Worm (Caenorhabditis elegans) whole organism, dauer: ENCODE data around the gene mec-15.

ENCODE experiments used
- unc-62 ChIP-seq: sonication (generic microtip); optimal IDR thresholded peaks from 2 replicates; lab custom pipeline; 2017; ENCODE audit warnings: missing biosample characterization, missing genetic modification reagents, missing genetic modification characterization

Gene mec-15

DNA sequence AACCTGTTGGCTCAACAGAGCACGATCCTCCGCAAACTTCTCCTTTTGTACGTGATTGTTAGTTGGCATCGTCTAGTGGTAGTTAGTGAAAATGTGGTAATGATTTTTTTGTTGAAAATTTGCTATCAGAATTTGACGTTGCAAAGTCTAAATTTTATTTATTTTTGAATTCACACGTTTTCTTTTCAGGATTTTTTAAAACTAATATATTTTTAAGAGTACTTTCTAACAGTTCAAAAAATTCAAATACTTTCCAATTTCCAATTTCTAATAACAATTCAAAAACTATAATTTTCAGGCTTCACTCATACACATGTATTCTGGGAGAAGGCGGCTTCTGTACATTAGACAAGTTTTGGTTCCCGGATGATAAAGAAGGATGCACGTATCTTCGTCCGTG is 5.1 kb downstream of the mec-15 start, which contains the start of gene ubxn-5:
ubxn-5 (minus strand) TSS at position 101 of the 400 bp plus-strand sequence.
- TF ChIP-seq unc-62 (GFP tag; lab: Kevin White, UChicago), result no peak

- no peak for TF ChIP-seq unc-62 (GFP tag; lab: Kevin White, UChicago)
Measured at ce11 chrII:10231874-10232273, 7.6 kb downstream of the mec-15 start.

ce11 chrII:10230972-10231371 is 8.5 kb downstream of the mec-15 start, which contains the start of gene T01E8.8:
TSS of gene T01E8.8 (plus strand) at chrII:10231272.
- no peak for TF ChIP-seq unc-62 (GFP tag; lab: Kevin White, UChicago)

DNA sequence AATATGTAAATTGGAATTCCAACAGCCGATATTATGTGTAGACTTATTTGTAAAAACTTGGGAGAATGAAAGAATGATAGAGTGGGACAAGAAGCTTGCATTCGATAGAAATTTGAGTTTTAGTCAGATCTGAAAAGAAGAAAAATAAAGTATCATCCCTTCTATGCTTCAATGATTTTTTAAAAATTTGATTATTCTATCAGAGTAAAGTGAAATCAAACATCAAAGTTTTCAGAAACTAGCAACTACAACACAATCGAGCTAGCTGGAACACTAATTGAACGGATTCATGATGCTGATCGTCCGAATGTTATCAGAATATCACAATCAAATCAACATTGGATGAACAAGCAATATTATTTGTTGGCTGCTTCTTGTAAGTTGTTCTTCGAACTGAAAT is 12.5 kb downstream of the mec-15 start, which contains the start of gene srh-135:
srh-135 (minus strand) TSS at position 101 of the 400 bp plus-strand sequence.
- TF ChIP-seq unc-62 (GFP tag; lab: Kevin White, UChicago), result no peak

- TF ChIP-seq unc-62 (GFP tag; lab: Kevin White, UChicago), result no peak
Measured at ce11 chrII:10222577-10222976, 16.9 kb downstream of the mec-15 start, which contains the start of gene plc-3. TSS of gene plc-3 (plus strand) at chrII:10222877.

DNA sequence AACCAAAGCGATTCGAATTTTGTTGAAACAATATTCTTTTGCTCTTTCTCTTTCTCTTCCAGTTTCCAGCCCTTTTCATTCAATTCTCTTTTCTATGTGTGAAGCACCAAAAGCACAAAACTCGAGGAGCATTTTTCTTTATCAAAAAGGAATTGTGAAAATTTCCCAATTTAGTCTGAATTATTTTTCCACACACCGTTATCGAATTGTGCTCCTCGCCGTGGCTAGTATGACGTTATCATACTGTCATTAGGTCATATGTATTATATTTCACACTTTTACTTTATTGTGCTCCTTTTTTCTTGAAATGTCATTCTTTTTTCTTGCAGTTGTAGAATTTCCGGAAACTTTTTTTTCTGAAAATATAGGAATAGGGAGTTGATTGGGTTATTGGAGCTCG is 17.9 kb downstream of the mec-15 start:
- TF ChIP-seq unc-62 (GFP tag; lab: Kevin White, UChicago), result no peak

ce11 chrII:10220631-10221030 is 18.9 kb downstream of the mec-15 start:
- TF ChIP-seq unc-62 (GFP tag; lab: Kevin White, UChicago), result no peak

ce11 chrII:10218171-10218570 is 21.3 kb downstream of the mec-15 start, which contains the start of gene ref-1:
TSS of gene ref-1 (plus strand) at chrII:10218471.
- TF ChIP-seq unc-62 (GFP tag; lab: Kevin White, UChicago), result no peak

DNA sequence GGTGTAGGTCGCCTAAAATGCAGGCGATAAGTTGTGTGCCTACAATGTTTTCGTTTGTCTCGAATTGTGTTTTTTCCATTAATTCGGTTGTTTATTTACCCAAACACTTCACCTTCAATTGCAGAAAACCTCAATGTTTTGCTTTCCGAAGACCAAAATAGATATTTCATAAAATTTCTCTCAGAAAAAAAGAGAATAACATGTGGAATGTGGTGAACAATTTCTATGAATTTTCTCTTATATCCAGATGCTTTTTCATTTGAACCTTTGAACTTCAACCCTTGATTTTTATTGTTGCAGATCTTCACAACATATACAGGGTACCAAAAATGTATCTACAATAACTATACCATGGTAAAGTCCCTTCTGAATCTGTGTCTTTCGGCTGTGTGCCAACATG is 33.1 kb downstream of the mec-15 start, which contains the start of gene T01E8.1:
T01E8.1 (plus strand) TSS at position 301 of the 400 bp plus-strand sequence.
- no peak for TF ChIP-seq unc-62 (GFP tag; lab: Kevin White, UChicago)

- TF ChIP-seq unc-62 (GFP tag; lab: Kevin White, UChicago), result no peak
Measured at ce11 chrII:10204428-10205049, 35.0 kb downstream of the mec-15 start.

ce11 chrII:10203765-10204164 is 35.7 kb downstream of the mec-15 start:
- no peak for TF ChIP-seq unc-62 (GFP tag; lab: Kevin White, UChicago)

ce11 chrII:10203067-10203466 is 36.4 kb downstream of the mec-15 start:
- no peak for TF ChIP-seq unc-62 (GFP tag; lab: Kevin White, UChicago)

DNA sequence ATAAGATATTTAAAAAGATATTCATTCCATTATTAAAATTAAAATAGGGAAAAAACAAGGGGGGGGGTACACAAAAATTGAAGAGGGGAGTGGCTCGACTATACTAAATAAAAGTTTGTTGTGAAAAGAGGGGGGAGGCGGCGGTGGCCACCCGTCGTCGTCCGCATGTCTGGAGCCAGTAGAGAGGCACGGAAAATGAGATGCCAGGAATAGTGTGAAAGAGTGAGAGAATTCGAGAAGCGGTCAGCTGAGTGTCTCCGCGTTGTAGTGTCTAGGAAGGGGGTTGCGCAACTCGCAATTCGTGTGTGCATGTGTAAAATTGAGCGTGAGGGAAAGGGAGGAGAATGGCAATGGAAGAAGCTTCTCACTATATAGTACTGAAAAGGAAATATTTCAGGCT is 37.2 kb downstream of the mec-15 start:
- TF ChIP-seq unc-62 (GFP tag; lab: Kevin White, UChicago), result no peak

- TF ChIP-seq unc-62 (GFP tag; lab: Kevin White, UChicago), result no peak
Measured at ce11 chrII:10200759-10201158, 38.7 kb downstream of the mec-15 start, which contains the start of gene arv-1. TSS of gene arv-1 (minus strand) at chrII:10200823.

ce11 chrII:10199906-10200305 is 39.6 kb downstream of the mec-15 start, which contains the start of gene R05H5.4:
TSS of gene R05H5.4 (minus strand) at chrII:10200006.
- no peak for TF ChIP-seq unc-62 (GFP tag; lab: Kevin White, UChicago)

DNA sequence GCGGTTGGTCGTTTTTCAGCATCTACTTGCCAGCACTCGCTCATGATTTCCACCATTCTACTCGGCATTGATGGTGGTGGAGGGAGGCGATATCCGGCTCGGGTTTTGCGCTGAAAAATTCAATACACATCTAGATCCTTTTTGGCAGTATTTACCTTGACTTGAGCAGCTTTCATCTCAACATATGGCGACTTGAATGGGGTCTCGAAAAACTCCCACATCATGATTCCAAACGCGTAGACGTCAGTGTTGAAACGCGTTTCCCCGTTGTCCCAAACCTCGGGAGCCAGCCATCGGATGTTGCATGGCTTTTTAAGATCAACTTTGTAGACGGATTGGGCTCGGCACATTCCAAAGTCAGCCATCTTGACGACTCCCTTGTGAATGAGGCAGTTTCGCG is 41.0 kb downstream of the mec-15 start:
- no peak for TF ChIP-seq unc-62 (GFP tag; lab: Kevin White, UChicago)

DNA sequence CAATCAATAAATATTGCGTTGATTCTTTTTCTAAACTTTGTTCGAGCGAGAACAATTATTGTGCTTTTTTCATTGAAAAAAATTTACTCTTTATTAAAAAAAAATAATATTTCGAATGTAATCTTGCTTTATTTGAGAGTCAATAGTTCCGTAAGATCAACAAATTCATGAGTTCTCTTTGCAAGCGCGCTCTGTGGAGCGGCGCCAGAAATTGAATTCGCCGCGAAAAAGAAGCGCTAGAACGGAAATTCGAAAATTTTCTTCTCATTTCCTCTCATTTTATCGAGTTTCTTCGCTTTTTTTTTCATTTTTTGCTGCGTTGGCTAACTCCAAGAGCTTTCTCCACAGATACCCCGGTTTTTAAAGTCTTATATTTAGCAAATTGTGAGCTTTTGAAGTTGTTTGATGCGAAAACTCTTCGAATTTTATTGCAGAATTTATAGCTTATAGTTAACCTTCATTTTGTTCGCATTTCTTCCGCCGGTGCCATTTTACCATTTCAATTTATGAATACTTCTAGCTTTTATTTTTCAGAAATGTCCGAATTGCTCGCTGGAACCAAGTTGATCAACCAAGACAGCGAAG is 42.3 kb downstream of the mec-15 start, which contains the start of gene R05H5.3:
R05H5.3 (plus strand) TSS at position 535 of the 585 bp plus-strand sequence.
- TF ChIP-seq unc-62 (GFP tag; lab: Kevin White, UChicago), result no peak
